Worm (Caenorhabditis elegans) whole organism, L1 larva: Measurements from ENCODE around the gene cutl-28.

Source experiments
- elt-2 ChIP-seq: sonication (generic microtip); optimal IDR thresholded peaks from 2 replicates; lab custom pipeline; 2016; ENCODE audit warnings: missing genetic modification characterization, mild to moderate bottlenecking, inconsistent platforms, missing compliant biosample characterization, missing genetic modification reagents
- elt-3 ChIP-seq, 6 experiments: fragments of 150-350 bp in 1 of 6; sonication (generic microtip); optimal IDR thresholded peaks; 2 replicates each; lab custom pipeline; 2017 to 2018; ENCODE audit warnings: missing biosample characterization in 6 of 6, missing genetic modification characterization in 6 of 6, inconsistent platforms in 1 of 6
- lin-15B ChIP-seq: fragments of 150-350 bp; sonication (generic microtip); optimal IDR thresholded peaks from 3 replicates; lab custom pipeline; 2014; ENCODE audit warnings: missing biosample characterization, missing genetic modification characterization
- lin-39 ChIP-seq: fragments of 150-350 bp; optimal IDR thresholded peaks from 2 replicates; lab custom pipeline; 2014; ENCODE audit warnings: missing biosample characterization, missing genetic modification reagents, missing genetic modification characterization
- lsy-2 ChIP-seq, 2 experiments: fragments of 150-350 bp; optimal IDR thresholded peaks; 2 replicates each; lab custom pipeline; 2014; ENCODE audit warnings: missing biosample characterization in 2 of 2, missing genetic modification characterization in 2 of 2
- nhr-76 ChIP-seq: sonication (generic microtip); optimal IDR thresholded peaks from 2 replicates; lab custom pipeline; 2017; ENCODE audit warnings: missing biosample characterization, missing genetic modification characterization
- nhr-77 ChIP-seq: fragments of 150-350 bp; optimal IDR thresholded peaks from 2 replicates; lab custom pipeline; 2014; ENCODE audit warnings: missing biosample characterization, missing genetic modification characterization
- snu-23 ChIP-seq: sonication (generic microtip); optimal IDR thresholded peaks from 2 replicates; lab custom pipeline; 2016; ENCODE audit warnings: missing genetic modification characterization, missing compliant biosample characterization
- unc-62 ChIP-seq: fragments of 150-350 bp; optimal IDR thresholded peaks from 2 replicates; lab custom pipeline; 2014; ENCODE audit warnings: missing biosample characterization, missing genetic modification reagents, missing genetic modification characterization
- zag-1 ChIP-seq: fragments of 150-350 bp; optimal IDR thresholded peaks from 2 replicates; lab custom pipeline; 2014; ENCODE audit warnings: missing biosample characterization, missing genetic modification characterization
- ztf-4 ChIP-seq: fragments of 150-350 bp; optimal IDR thresholded peaks from 2 replicates; lab custom pipeline; 2014; ENCODE audit warnings: missing biosample characterization, missing genetic modification characterization

ce11 chrIV:716323-716722 is 32.0 kb downstream of the cutl-28 start, which contains the start of gene clec-164:
- no peak for TF ChIP-seq lin-15B (tag; lab: Kevin White, UChicago)
- TF ChIP-seq nhr-77, result no peak
- no peak for TF ChIP-seq elt-2 (tag; lab: Kevin White, UChicago)
- TF ChIP-seq nhr-76, result no peak
- no peak for TF ChIP-seq zag-1 (tag; lab: Kevin White, UChicago)
- TF ChIP-seq unc-62 (GFP tag; lab: Kevin White, UChicago), result no peak
- TF ChIP-seq snu-23 (GFP tag; lab: Kevin White, UChicago), result no peak
- no peak for TF ChIP-seq elt-3 (tag; optimal IDR thresholded peaks at IDR 0.05; lab: Kevin White, UChicago)
- no peak for TF ChIP-seq lin-39 (tag; lab: Kevin White, UChicago)
- TF ChIP-seq lsy-2 (tag; optimal IDR thresholded peaks at IDR 0.05; lab: Kevin White, UChicago), result no peak
- TF ChIP-seq ztf-4 (tag; lab: Kevin White, UChicago), result no peak
